Fruit fly (Drosophila melanogaster): ENCODE data around the gene CG43693.

CG43693 gene

DNA sequence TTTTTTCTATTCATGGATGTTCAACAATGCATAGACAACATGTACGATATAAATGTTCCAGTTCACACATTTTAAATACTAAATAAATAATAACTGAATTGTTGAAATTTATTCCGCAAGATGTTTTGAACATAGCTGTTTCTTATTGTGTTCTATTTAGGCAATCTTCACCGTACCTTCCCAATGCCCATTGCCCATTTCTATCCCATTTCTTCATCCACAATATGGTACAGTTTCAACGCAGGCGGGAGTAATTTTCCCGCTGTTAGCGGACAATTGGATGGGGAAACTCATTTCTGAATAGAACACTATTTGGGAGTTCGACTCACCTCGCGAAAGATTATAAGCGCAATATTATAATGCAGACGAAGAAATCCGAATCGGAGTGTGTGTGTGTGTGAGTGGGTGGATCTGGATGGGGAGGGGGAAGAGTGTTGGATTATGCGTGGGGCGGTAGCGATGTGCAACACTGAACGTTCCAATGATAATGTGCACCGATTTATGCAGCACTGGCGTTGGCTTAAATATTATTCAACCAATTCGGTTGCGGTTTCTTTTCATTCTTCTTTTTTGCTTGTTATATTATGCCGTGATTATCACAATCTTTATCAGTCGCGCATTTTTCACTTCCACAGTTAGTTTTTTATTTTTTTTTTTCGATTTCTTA is 40.9 kb upstream of the CG43693 start (continued):
- TF ChIP-seq Hr39 (GFP tag; optimal IDR thresholded peaks at IDR 0.05) (peak; percentile 59), achi (GFP tag; optimal IDR thresholded peaks at IDR 0.05) (peak; percentile 54), Sox14 (GFP tag; optimal IDR thresholded peaks at IDR 0.05) (peak; percentile 70), Eip78C (GFP tag) (peak; percentile 84), Hr4 (GFP tag; optimal IDR thresholded peaks at IDR 0.05) (peak; percentile 7), Gug (GFP tag; IDR thresholded peaks at IDR 0.05) (peak; percentile 23; the same call in 1 of the 2 replicates), ss (GFP tag; optimal IDR thresholded peaks at IDR 0.05) (peak; percentile 21 to 52), CG16779 (tag; optimal IDR thresholded peaks at IDR 0.05) (peak; percentile 19), fkh (GFP tag; optimal IDR thresholded peaks at IDR 0.05) (peak; percentile 42), CG3032 (tag; optimal IDR thresholded peaks at IDR 0.05) (peak; percentile 41), CG3919 (GFP tag; optimal IDR thresholded peaks at IDR 0.05) (peak; percentile 79), dsx (GFP tag; optimal IDR thresholded peaks at IDR 0.05; ENCODE audit: poor library complexity, severe bottlenecking) (no peak), pdm3 (GFP tag; optimal IDR thresholded peaks at IDR 0.05) (peak; percentile 66), CG32006 (GFP tag; optimal IDR thresholded peaks at IDR 0.05) (peak; percentile 37), Lpt (GFP tag; optimal IDR thresholded peaks at IDR 0.05) (peak; percentile 9), acj6 (GFP tag; optimal IDR thresholded peaks at IDR 0.05) (peak; percentile 57), CG11294 (GFP tag; IDR thresholded peaks at IDR 0.05) (0 out of 2 replicates have a peak, but pooled peaks have one; percentile 9), topi (GFP tag; optimal IDR thresholded peaks at IDR 0.05) (peak; percentile 76), CG31627 (GFP tag; optimal IDR thresholded peaks at IDR 0.05) (peak; percentile 73), Ets21C (GFP tag; optimal IDR thresholded peaks at IDR 0.05) (peak; percentile 42), salr (GFP tag; optimal IDR thresholded peaks at IDR 0.05) (peak; percentile 7 to 28), CG1621 (tag; optimal IDR thresholded peaks at IDR 0.05) (peak; percentile 21), CG6163 (GFP tag; IDR thresholded peaks at IDR 0.05) (peak; percentile 72), fd59A (GFP tag; optimal IDR thresholded peaks at IDR 0.05) (no peak), Smox (GFP tag; optimal IDR thresholded peaks at IDR 0.05) (peak; percentile 59), CG7368 (GFP tag; optimal IDR thresholded peaks at IDR 0.05) (peak; percentile 54), lz (GFP tag; optimal IDR thresholded peaks at IDR 0.05) (peak; percentile 75), Hr38 (GFP tag; optimal IDR thresholded peaks at IDR 0.05) (no peak), CG11902 (GFP tag; optimal IDR thresholded peaks at IDR 0.05) (peak; percentile 28), CG8119 (GFP tag; IDR thresholded peaks at IDR 0.05) (peak; percentile 39; the same call in 1 of the 3 replicates), OdsH (GFP tag; optimal IDR thresholded peaks at IDR 0.05) (peak; percentile 67)

- TF ChIP-seq CG6854 (GFP tag; optimal IDR thresholded peaks at IDR 0.05) = no peak
- TF ChIP-seq vri (GFP tag; optimal IDR thresholded peaks at IDR 0.05) = peak; percentile 61
- TF ChIP-seq CG3032 (tag; optimal IDR thresholded peaks at IDR 0.05) = peak; percentile 11
- TF ChIP-seq fkh (GFP tag; optimal IDR thresholded peaks at IDR 0.05) = peak; percentile 92
- no peak for TF ChIP-seq Hr38 (GFP tag; optimal IDR thresholded peaks at IDR 0.05)
- TF ChIP-seq Hr39 (GFP tag; optimal IDR thresholded peaks at IDR 0.05) = peak; percentile 62
- TF ChIP-seq Lpt (GFP tag; optimal IDR thresholded peaks at IDR 0.05) = peak; percentile 71
- peak; percentile 38 for TF ChIP-seq Ets96B (tag; optimal IDR thresholded peaks at IDR 0.05)
- TF ChIP-seq svp (GFP tag) = peak; percentile 88
- TF ChIP-seq OdsH (GFP tag; optimal IDR thresholded peaks at IDR 0.05) = peak; percentile 77
- TF ChIP-seq CG8632 (GFP tag; optimal IDR thresholded peaks at IDR 0.05) = peak; percentile 68
- TF ChIP-seq topi (GFP tag; optimal IDR thresholded peaks at IDR 0.05) = peak; percentile 75
- peak; percentile 58 for TF ChIP-seq Gug (GFP tag; IDR thresholded peaks at IDR 0.05)
- no peak for TF ChIP-seq Blimp-1 (GFP tag; optimal IDR thresholded peaks at IDR 0.05)
- peak; percentile 15 for TF ChIP-seq spab (GFP tag; optimal IDR thresholded peaks at IDR 0.05)
- no peak for TF ChIP-seq Eip93F (GFP tag; optimal IDR thresholded peaks at IDR 0.05)
- peak; percentile 53 for TF ChIP-seq dac (GFP tag; optimal IDR thresholded peaks at IDR 0.05)
- peak; percentile 28 to 57 for TF ChIP-seq ss (GFP tag; optimal IDR thresholded peaks at IDR 0.05)
- TF ChIP-seq CG10669 (GFP tag; optimal IDR thresholded peaks at IDR 0.05) = peak; percentile 32
- peak; percentile 73 for TF ChIP-seq pdm3 (GFP tag; optimal IDR thresholded peaks at IDR 0.05)
- peak; percentile 79 for TF ChIP-seq CG8119 (GFP tag; IDR thresholded peaks at IDR 0.05)
- TF ChIP-seq lz (GFP tag; optimal IDR thresholded peaks at IDR 0.05) = peak; percentile 60
- TF ChIP-seq CG11294 (GFP tag; IDR thresholded peaks at IDR 0.05) = no peak; the same call in 1 of the 2 replicates
- TF ChIP-seq CG7368 (GFP tag; optimal IDR thresholded peaks at IDR 0.05) = peak; percentile 12
- peak; percentile 77 for TF ChIP-seq achi (GFP tag; optimal IDR thresholded peaks at IDR 0.05)
- TF ChIP-seq net (GFP tag; optimal IDR thresholded peaks at IDR 0.05) = peak; percentile 84
- peak; percentile 90 for TF ChIP-seq CG32006 (GFP tag; optimal IDR thresholded peaks at IDR 0.05)
- TF ChIP-seq CG1621 (tag; optimal IDR thresholded peaks at IDR 0.05) = no peak
- TF ChIP-seq Sox14 (GFP tag; optimal IDR thresholded peaks at IDR 0.05) = peak; percentile 69
- peak; percentile 81 for TF ChIP-seq esn (GFP tag; optimal IDR thresholded peaks at IDR 0.05)
- peak; percentile 50 for TF ChIP-seq CG6792 (GFP tag; optimal IDR thresholded peaks at IDR 0.05)
- peak; percentile 50 for TF ChIP-seq CG11762 (GFP tag; optimal IDR thresholded peaks at IDR 0.05; ENCODE audit: insufficient read depth)
These were observed 38.8 kb upstream of the CG43693 start for dm6 chr3L:11089805-11090440.
